Fruit fly (Drosophila melanogaster): ENCODE data around the gene CG43447.

The CG43447 gene

dm6 chr3R:27441219-27441808, 1.2 kb downstream of the CG43447 start:
- TF ChIP-seq foxo (GFP tag; optimal IDR thresholded peaks at IDR 0.05) (no peak), Jra (GFP tag; optimal IDR thresholded peaks at IDR 0.05) (no peak), CrebA (GFP tag; optimal IDR thresholded peaks at IDR 0.05; ENCODE audit: borderline replicate concordance) (no peak), HLH106 (tag; optimal IDR thresholded peaks at IDR 0.05) (no peak), CG32264 (GFP tag; optimal IDR thresholded peaks at IDR 0.05) (no peak), rgr (GFP tag; optimal IDR thresholded peaks at IDR 0.05) (no peak), dl (GFP tag; optimal IDR thresholded peaks at IDR 0.05; ENCODE audit: insufficient read depth in 1 of 2, partially characterized antibody in 2 of 2) (no peak), h (GFP tag; optimal IDR thresholded peaks at IDR 0.05) (no peak), N (GFP tag; optimal IDR thresholded peaks at IDR 0.05) (no peak), ey (GFP tag; optimal IDR thresholded peaks at IDR 0.05) (no peak), fru (GFP tag; optimal IDR thresholded peaks at IDR 0.05) (no peak), sage (GFP tag; optimal IDR thresholded peaks at IDR 0.05) (no peak), Myc (optimal IDR thresholded peaks at IDR 0.05) (no peak), dsf (GFP tag; optimal IDR thresholded peaks at IDR 0.05; ENCODE audit: borderline replicate concordance) (no peak), pan (optimal IDR thresholded peaks at IDR 0.05) (no peak)

- TF ChIP-seq CG9705 (GFP tag; optimal IDR thresholded peaks at IDR 0.05) (no peak), Mio (GFP tag; optimal IDR thresholded peaks at IDR 0.05) (no peak), brk (GFP tag; optimal IDR thresholded peaks at IDR 0.05) (no peak), woc (GFP tag; optimal IDR thresholded peaks at IDR 0.05) (no peak), sage (GFP tag; optimal IDR thresholded peaks at IDR 0.05) (no peak), fru (GFP tag; optimal IDR thresholded peaks at IDR 0.05) (no peak), GATAd (GFP tag; optimal IDR thresholded peaks at IDR 0.05) (no peak), Hr83 (GFP tag; optimal IDR thresholded peaks at IDR 0.05; ENCODE audit: poor library complexity, severe bottlenecking) (no peak), dmrt93B (GFP tag; optimal IDR thresholded peaks at IDR 0.05) (no peak), dsf (GFP tag; optimal IDR thresholded peaks at IDR 0.05; ENCODE audit: borderline replicate concordance) (no peak), CrebA (GFP tag; optimal IDR thresholded peaks at IDR 0.05; ENCODE audit: borderline replicate concordance) (no peak), sv (GFP tag; optimal IDR thresholded peaks at IDR 0.05) (no peak), foxo (GFP tag; optimal IDR thresholded peaks at IDR 0.05) (no peak), OdsH (GFP tag; optimal IDR thresholded peaks at IDR 0.05) (no peak), jim (GFP tag; optimal IDR thresholded peaks at IDR 0.05) (no peak)
These were observed 2.4 kb downstream of the CG43447 start for dm6 chr3R:27442483-27442979.

DNA sequence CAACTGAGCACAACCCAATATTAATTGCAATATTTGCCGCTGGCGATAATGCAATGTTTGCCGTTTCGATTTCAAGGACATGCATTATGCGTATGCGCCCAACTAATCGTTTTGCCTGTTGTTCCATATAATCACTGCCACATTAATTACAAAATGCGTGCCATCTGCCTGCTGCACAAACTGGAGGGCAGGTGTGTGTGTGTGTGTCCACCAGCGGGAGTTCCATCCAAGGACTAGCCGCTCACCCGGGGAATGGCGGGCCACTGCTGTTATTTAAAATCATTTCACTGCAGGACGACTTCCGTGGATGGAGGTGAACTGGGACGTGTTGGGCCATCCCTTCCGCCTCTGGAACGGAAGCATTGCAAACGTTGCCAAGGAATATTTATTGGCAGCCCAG, 5.2 kb downstream of the CG43447 start:
- no peak for TF ChIP-seq Dfd (GFP tag; optimal IDR thresholded peaks at IDR 0.05)
- no peak for TF ChIP-seq fru (GFP tag; optimal IDR thresholded peaks at IDR 0.05)
- no peak for TF ChIP-seq Mio (GFP tag; optimal IDR thresholded peaks at IDR 0.05)
- TF ChIP-seq Hr78 (GFP tag; optimal IDR thresholded peaks at IDR 0.05) = no peak
- TF ChIP-seq rgr (GFP tag; optimal IDR thresholded peaks at IDR 0.05) = no peak
- no peak for TF ChIP-seq h (GFP tag; optimal IDR thresholded peaks at IDR 0.05)

DNA sequence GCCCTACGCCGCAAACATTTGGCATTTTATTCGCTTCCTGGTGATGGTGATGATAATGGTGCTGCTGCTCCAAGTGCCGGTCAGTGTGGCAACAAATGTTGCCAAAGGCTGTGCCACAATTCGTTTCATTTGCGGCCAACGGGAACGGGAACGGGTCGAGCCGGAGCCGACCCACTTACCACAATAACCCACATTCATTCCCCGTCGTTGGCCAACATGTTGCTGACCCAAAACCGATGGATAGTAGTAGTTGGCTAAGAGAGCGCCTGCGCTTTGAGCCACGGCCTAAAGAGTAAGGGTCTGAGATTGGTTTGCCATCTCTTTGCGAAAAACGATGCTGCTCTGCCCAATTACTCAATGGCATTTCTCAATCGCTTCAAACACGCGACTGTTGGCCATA, 22.8 kb downstream of the CG43447 start:
- TF ChIP-seq sv (GFP tag; optimal IDR thresholded peaks at IDR 0.05) (no peak), jim (GFP tag; optimal IDR thresholded peaks at IDR 0.05) (no peak), Dif (GFP tag; optimal IDR thresholded peaks at IDR 0.05; ENCODE audit: partially characterized antibody) (no peak), dsf (GFP tag; optimal IDR thresholded peaks at IDR 0.05; ENCODE audit: borderline replicate concordance) (no peak), brk (GFP tag; optimal IDR thresholded peaks at IDR 0.05) (no peak), Hnf4 (GFP tag; optimal IDR thresholded peaks at IDR 0.05) (no peak), Sp1 (GFP tag; optimal IDR thresholded peaks at IDR 0.05) (no peak), CrebA (GFP tag; optimal IDR thresholded peaks at IDR 0.05; ENCODE audit: borderline replicate concordance) (no peak), tai (GFP tag; optimal IDR thresholded peaks at IDR 0.05) (no peak), Jra (GFP tag; optimal IDR thresholded peaks at IDR 0.05) (no peak), dl (GFP tag; optimal IDR thresholded peaks at IDR 0.05; ENCODE audit: insufficient read depth in 1 of 2, partially characterized antibody in 2 of 2) (no peak), Abd-B (GFP tag; optimal IDR thresholded peaks at IDR 0.05) (no peak), usp (GFP tag; optimal IDR thresholded peaks at IDR 0.05) (no peak), CG32264 (GFP tag; optimal IDR thresholded peaks at IDR 0.05) (no peak), rgr (GFP tag; optimal IDR thresholded peaks at IDR 0.05) (no peak), psq (GFP tag; optimal IDR thresholded peaks at IDR 0.05) (no peak), ey (GFP tag; optimal IDR thresholded peaks at IDR 0.05) (no peak), h (GFP tag; optimal IDR thresholded peaks at IDR 0.05) (no peak)

All from whole organism, wandering third instar larva.